Worm (Caenorhabditis elegans): ENCODE measurements around the gene btb-19.

ce11 chrII:14525013-14525412 is 3.1 kb upstream of the btb-19 start, which contains the start of gene F57C2.4:
- TF ChIP-seq nhr-11 (tag; optimal IDR thresholded peaks at IDR 0.05) (no peak), lin-39 (tag; optimal IDR thresholded peaks at IDR 0.05) (no peak), nfya-1 (tag; optimal IDR thresholded peaks at IDR 0.05; ENCODE audit: insufficient read depth) (no peak), daf-12 (tag; optimal IDR thresholded peaks at IDR 0.05) (no peak), nhr-25 (tag; optimal IDR thresholded peaks at IDR 0.05) (no peak), lin-15B (tag; optimal IDR thresholded peaks at IDR 0.05) (no peak), unc-39 (tag; optimal IDR thresholded peaks at IDR 0.05) (no peak), nhr-12 (tag; optimal IDR thresholded peaks at IDR 0.05) (no peak), elt-1 (tag; optimal IDR thresholded peaks at IDR 0.05) (no peak), elt-3 (tag; optimal IDR thresholded peaks at IDR 0.05) (no peak), sea-2 (GFP tag; optimal IDR thresholded peaks at IDR 0.05) (no peak), nhr-28 (tag; optimal IDR thresholded peaks at IDR 0.05) (no peak), nhr-237 (tag; optimal IDR thresholded peaks at IDR 0.05) (no peak)
